Fruit fly (Drosophila melanogaster) whole organism, embryonic: Measurements from ENCODE around the gene Sfp26Ad.

Source experiments
- ATbp ChIP-seq: fragments of 200-800 bp; sonication (Bioruptor generic); optimal IDR thresholded peaks from 2 replicates; lab custom pipeline; 2017; ENCODE audit warnings: missing biosample characterization, mild to moderate bottlenecking, missing genetic modification characterization, missing genetic modification reagents
- Ada2b ChIP-seq: fragments of 200-800 bp; sonication (Bioruptor generic); IDR thresholded peaks from 2 replicates; pipeline ENCODE4 v1.3.6; 2022; ENCODE audit warnings: missing biosample characterization, missing genetic modification characterization
- Adf1 ChIP-seq: fragments of 200-800 bp; sonication (Bioruptor generic); IDR thresholded peaks from 2 replicates; pipeline ENCODE4 v1.3.6; 2022; ENCODE audit warnings: missing biosample characterization, missing genetic modification characterization
- BEAF-32 ChIP-seq: fragments of 200-800 bp; sonication (Bioruptor generic); optimal IDR thresholded peaks from 3 replicates; lab custom pipeline; 2017; ENCODE audit warnings: missing biosample characterization, missing genetic modification characterization, mild to moderate bottlenecking, moderate library complexity, missing genetic modification reagents
- CG10274 ChIP-seq: fragments of 200-800 bp; sonication (Bioruptor generic); optimal IDR thresholded peaks from 3 replicates; lab custom pipeline; 2017; ENCODE audit warnings: missing biosample characterization, mild to moderate bottlenecking, missing genetic modification characterization
- CG10321 ChIP-seq: fragments of 200-800 bp; sonication (Bioruptor generic); IDR thresholded peaks from 2 replicates; pipeline ENCODE4 v1.3.6; 2022; ENCODE audit warnings: missing biosample characterization, missing genetic modification characterization
- CG10959 ChIP-seq: fragments of 200-800 bp; sonication (Bioruptor generic); IDR thresholded peaks from 2 replicates; pipeline ENCODE4 v1.3.6; 2022; ENCODE audit warnings: missing biosample characterization, missing genetic modification characterization
- CG11560 ChIP-seq: fragments of 200-800 bp; sonication (Bioruptor generic); IDR thresholded peaks from 3 replicates; pipeline ENCODE4 v1.3.6; 2022; ENCODE audit warnings: missing biosample characterization, missing genetic modification characterization
- CG13287 ChIP-seq: fragments of 200-800 bp; sonication (Bioruptor generic); IDR thresholded peaks from 2 replicates; pipeline ENCODE4 v1.3.6; 2022; ENCODE audit warnings: missing biosample characterization, missing genetic modification characterization; ENCODE audit not compliant: partially characterized antibody
- CG13894 ChIP-seq: fragments of 200-800 bp; sonication (Bioruptor generic); optimal IDR thresholded peaks from 3 replicates; lab custom pipeline; 2018; ENCODE audit warnings: missing biosample characterization, mild to moderate bottlenecking, missing genetic modification characterization, moderate library complexity
- CG14710 ChIP-seq: fragments of 200-800 bp; sonication (Bioruptor generic); optimal IDR thresholded peaks from 3 replicates; lab custom pipeline; 2019; ENCODE audit warnings: missing biosample characterization, mild to moderate bottlenecking, missing genetic modification characterization, moderate library complexity
- CG1647 ChIP-seq: fragments of 200-800 bp; sonication (Bioruptor generic); optimal IDR thresholded peaks from 3 replicates; lab custom pipeline; 2016; ENCODE audit warnings: missing biosample characterization, missing genetic modification characterization
- CG17186 ChIP-seq: fragments of 200-800 bp; sonication (Bioruptor generic); optimal IDR thresholded peaks from 3 replicates; lab custom pipeline; 2017; ENCODE audit warnings: missing biosample characterization, missing genetic modification reagents, missing genetic modification characterization
- CG18262 ChIP-seq: fragments of 200-800 bp; optimal IDR thresholded peaks from 3 replicates; lab custom pipeline; 2019; ENCODE audit warnings: missing biosample characterization, mild to moderate bottlenecking, missing genetic modification characterization, moderate library complexity
- CG2120 ChIP-seq: fragments of 200-800 bp; sonication (Bioruptor generic); optimal IDR thresholded peaks from 3 replicates; lab custom pipeline; 2016; ENCODE audit warnings: missing biosample characterization, missing genetic modification characterization
- CG2199 ChIP-seq: fragments of 200-800 bp; sonication (Bioruptor generic); IDR thresholded peaks from 3 replicates; pipeline ENCODE4 v1.3.6; 2022; ENCODE audit warnings: missing biosample characterization, missing genetic modification characterization
- CG42726 ChIP-seq: fragments of 200-800 bp; sonication (Bioruptor generic); IDR thresholded peaks from 2 replicates; pipeline ENCODE4 v1.3.6; 2022; ENCODE audit warnings: missing biosample characterization, missing genetic modification characterization; ENCODE audit not compliant: partially characterized antibody
- CG4854 ChIP-seq: fragments of 200-800 bp; sonication (Bioruptor generic); optimal IDR thresholded peaks from 2 replicates; lab custom pipeline; 2016; ENCODE audit warnings: missing biosample characterization, missing genetic modification characterization, inconsistent platforms
- CG7745 ChIP-seq: fragments of 200-800 bp; sonication (Bioruptor generic); optimal IDR thresholded peaks from 2 replicates; lab custom pipeline; 2018; ENCODE audit warnings: missing biosample characterization, mild to moderate bottlenecking, missing genetic modification characterization, moderate library complexity
- CG7928 ChIP-seq: fragments of 200-800 bp; sonication (Bioruptor generic); optimal IDR thresholded peaks from 2 replicates; lab custom pipeline; 2017; ENCODE audit warnings: missing biosample characterization, mild to moderate bottlenecking, missing genetic modification characterization
- D19B ChIP-seq: fragments of 200-800 bp; sonication (Bioruptor generic); optimal IDR thresholded peaks from 2 replicates; lab custom pipeline; 2017; ENCODE audit warnings: missing biosample characterization, mild to moderate bottlenecking, missing genetic modification characterization
- Doc2 ChIP-seq: fragments of 200-800 bp; sonication (Bioruptor generic); IDR thresholded peaks from 2 replicates; pipeline ENCODE4 v1.3.6; 2022; ENCODE audit warnings: missing biosample characterization, missing genetic modification characterization
- Ets97D ChIP-seq: fragments of 200-800 bp; sonication (Bioruptor generic); optimal IDR thresholded peaks from 3 replicates; lab custom pipeline; 2016; ENCODE audit warnings: missing biosample characterization, missing genetic modification characterization
- H2.0 ChIP-seq: fragments of 200-800 bp; sonication (Bioruptor generic); IDR thresholded peaks from 2 replicates; pipeline ENCODE4 v1.3.6; 2022; ENCODE audit warnings: missing biosample characterization, missing genetic modification characterization
- HmgD ChIP-seq: fragments of 200-800 bp; sonication (Bioruptor generic); optimal IDR thresholded peaks from 3 replicates; lab custom pipeline; 2016; ENCODE audit warnings: missing biosample characterization, missing genetic modification characterization
- NC2β ChIP-seq: fragments of 200-800 bp; sonication (Bioruptor generic); optimal IDR thresholded peaks from 2 replicates; lab custom pipeline; 2016; ENCODE audit warnings: missing biosample characterization, missing genetic modification characterization
- Neu2 ChIP-seq: fragments of 200-800 bp; sonication (Bioruptor generic); optimal IDR thresholded peaks from 3 replicates; lab custom pipeline; 2016; ENCODE audit warnings: missing biosample characterization, missing genetic modification characterization, borderline replicate concordance
- Nf-YA ChIP-seq: fragments of 200-800 bp; sonication (Bioruptor generic); IDR thresholded peaks from 2 replicates; pipeline ENCODE4 v1.3.6; 2022; ENCODE audit warnings: missing biosample characterization, missing genetic modification characterization
- Side ChIP-seq: fragments of 200-800 bp; sonication (Bioruptor generic); optimal IDR thresholded peaks from 2 replicates; lab custom pipeline; 2016; ENCODE audit warnings: missing biosample characterization, missing genetic modification characterization
- Sox100B ChIP-seq: fragments of 200-800 bp; sonication (Bioruptor generic); optimal IDR thresholded peaks from 3 replicates; lab custom pipeline; 2018; ENCODE audit warnings: missing biosample characterization, mild to moderate bottlenecking, missing genetic modification characterization
- Trl ChIP-seq, 3 experiments: fragments of >200 bp in 2 of 3; fragments of 200-800 bp in 1 of 3; sonication (Bioruptor generic) in 1 of 3; optimal IDR thresholded peaks; 2 replicates in 1 of 3; 3 replicates in 2 of 3; lab custom pipeline; 2016 to 2017; ENCODE audit warnings: missing biosample characterization in 1 of 3, missing genetic modification characterization in 1 of 3
- Xbp1 ChIP-seq: fragments of 200-800 bp; sonication (Bioruptor generic); optimal IDR thresholded peaks from 3 replicates; lab custom pipeline; 2016; ENCODE audit warnings: missing biosample characterization, mild to moderate bottlenecking, missing genetic modification characterization
- abd-A ChIP-seq: fragments of 200-800 bp; sonication (Bioruptor generic); optimal IDR thresholded peaks from 3 replicates; lab custom pipeline; 2019; ENCODE audit warnings: missing biosample characterization, mild to moderate bottlenecking, missing genetic modification characterization, moderate library complexity
- bcd ChIP-seq: fragments of 200-800 bp; sonication (Bioruptor generic); optimal IDR thresholded peaks from 2 replicates; lab custom pipeline; 2017; ENCODE audit warnings: missing biosample characterization, mild to moderate bottlenecking, missing genetic modification characterization
- caup ChIP-seq: fragments of 200-800 bp; sonication (Bioruptor generic); optimal IDR thresholded peaks from 3 replicates; lab custom pipeline; 2017; ENCODE audit warnings: missing biosample characterization, mild to moderate bottlenecking, missing genetic modification characterization, moderate library complexity; ENCODE audit not compliant: severe bottlenecking
- chif ChIP-seq, 2 experiments: fragments of 200-800 bp; sonication (Bioruptor generic); optimal IDR thresholded peaks; 3 replicates each; lab custom pipeline; 2016; ENCODE audit warnings: missing biosample characterization in 2 of 2, missing genetic modification characterization in 2 of 2
- ewg ChIP-seq: fragments of 200-800 bp; sonication (Bioruptor generic); optimal IDR thresholded peaks from 3 replicates; lab custom pipeline; 2017; ENCODE audit warnings: mild to moderate bottlenecking, missing biosample characterization, missing genetic modification reagents, missing genetic modification characterization
- fru ChIP-seq: fragments of >200 bp; optimal IDR thresholded peaks from 2 replicates; lab custom pipeline; 2017
- ftz-f1 ChIP-seq: fragments of 200-800 bp; sonication (Bioruptor generic); optimal IDR thresholded peaks from 2 replicates; lab custom pipeline; 2016; ENCODE audit warnings: missing biosample characterization, missing genetic modification characterization
- gfzf ChIP-seq: fragments of 200-800 bp; sonication (Bioruptor generic); optimal IDR thresholded peaks from 2 replicates; lab custom pipeline; 2016; ENCODE audit warnings: missing biosample characterization, mild to moderate bottlenecking, missing genetic modification characterization, moderate library complexity
- grau ChIP-seq: fragments of 200-800 bp; optimal IDR thresholded peaks from 3 replicates; lab custom pipeline; 2019; ENCODE audit warnings: missing biosample characterization, mild to moderate bottlenecking, missing genetic modification characterization, moderate library complexity
- gsb ChIP-seq: fragments of 200-800 bp; sonication (Bioruptor generic); IDR thresholded peaks from 2 replicates; pipeline ENCODE4 v1.3.6; 2022; ENCODE audit warnings: missing biosample characterization, missing genetic modification characterization
- kni ChIP-seq: fragments of 200-800 bp; sonication (Bioruptor generic); optimal IDR thresholded peaks from 3 replicates; lab custom pipeline; 2017; ENCODE audit warnings: mild to moderate bottlenecking, missing biosample characterization, missing genetic modification reagents, missing genetic modification characterization
- pzg ChIP-seq: fragments of 200-800 bp; sonication (Bioruptor generic); optimal IDR thresholded peaks from 3 replicates; lab custom pipeline; 2018; ENCODE audit warnings: missing biosample characterization, mild to moderate bottlenecking, missing genetic modification characterization, moderate library complexity
- scrt ChIP-seq: fragments of 200-800 bp; sonication (Bioruptor generic); optimal IDR thresholded peaks from 2 replicates; lab custom pipeline; 2018; ENCODE audit warnings: missing biosample characterization, mild to moderate bottlenecking, missing genetic modification characterization, moderate library complexity
- sens-2 ChIP-seq: fragments of 200-800 bp; sonication (Bioruptor generic); IDR thresholded peaks from 2 replicates; pipeline ENCODE4 v1.3.6; 2022; ENCODE audit warnings: missing biosample characterization, missing genetic modification characterization
- shn ChIP-seq: fragments of 200-800 bp; sonication (Bioruptor generic); optimal IDR thresholded peaks from 3 replicates; lab custom pipeline; 2016; ENCODE audit warnings: missing biosample characterization, missing genetic modification characterization
- tna ChIP-seq: fragments of 200-800 bp; sonication (Bioruptor generic); IDR thresholded peaks from 2 replicates; pipeline ENCODE4 v1.3.6; 2022; ENCODE audit warnings: missing biosample characterization, missing genetic modification characterization; ENCODE audit not compliant: partially characterized antibody
- vvl ChIP-seq: fragments of 200-800 bp; sonication (Bioruptor generic); IDR thresholded peaks from 2 replicates; pipeline ENCODE4 v1.3.6; 2022; ENCODE audit warnings: missing biosample characterization, missing genetic modification characterization
- zf30C ChIP-seq: fragments of 200-800 bp; sonication (Bioruptor generic); optimal IDR thresholded peaks from 3 replicates; lab custom pipeline; 2018; ENCODE audit warnings: missing biosample characterization, mild to moderate bottlenecking, missing genetic modification characterization

Gene Sfp26Ad

DNA sequence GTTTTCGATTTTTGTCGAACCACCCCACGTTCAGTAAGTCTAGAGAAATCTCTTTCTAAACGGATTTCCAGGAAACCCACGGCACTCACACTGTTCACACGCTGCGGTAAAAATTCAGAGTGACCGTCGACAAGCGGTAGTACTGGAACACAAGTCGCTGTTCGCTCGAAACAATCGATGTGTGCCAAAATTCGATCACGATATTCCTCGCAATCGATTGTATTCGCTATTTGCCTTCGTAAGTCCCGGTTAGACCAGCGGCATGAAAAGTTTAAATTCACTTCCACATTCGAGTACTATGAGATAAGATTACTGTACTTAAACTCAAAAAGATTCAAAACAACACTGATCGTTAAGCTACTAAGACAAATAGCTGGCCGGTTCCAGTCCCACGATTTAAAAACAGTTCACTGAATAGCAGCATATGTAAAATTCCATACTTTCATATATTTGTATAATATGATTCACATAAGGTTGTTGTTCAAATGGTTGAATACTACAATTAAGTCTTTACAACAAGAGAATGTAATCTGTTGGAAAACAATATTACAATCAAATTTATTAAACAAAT is 37.8 kb upstream of the Sfp26Ad start, which contains the start of gene chic (continued):
- no peak for TF ChIP-seq Adf1
- no peak for TF ChIP-seq D19B (GFP tag; lab: Kevin White, UChicago)
- TF ChIP-seq CG13894 (tag; lab: Kevin White, UChicago), result peak; percentile 55
- no peak for TF ChIP-seq CG18262 (tag; lab: Kevin White, UChicago)
- no peak for TF ChIP-seq bcd
- TF ChIP-seq chif (GFP tag; optimal IDR thresholded peaks at IDR 0.05; lab: Kevin White, UChicago), result no peak
- no peak for TF ChIP-seq Sox100B (GFP tag; lab: Kevin White, UChicago)
- TF ChIP-seq gsb (GFP tag; lab: Robert Waterston, UW), result no peak
- TF ChIP-seq tna (GFP tag; lab: Robert Waterston, UW), result no peak
- peak; percentile 40 for TF ChIP-seq Side (GFP tag; lab: Kevin White, UChicago)
- no peak for TF ChIP-seq CG7928
- TF ChIP-seq NC2β, result peak; percentile 18
- TF ChIP-seq abd-A (tag; lab: Kevin White, UChicago), result no peak
- TF ChIP-seq zf30C, result no peak
- TF ChIP-seq CG42726 (GFP tag; lab: Robert Waterston, UW), result no peak
- TF ChIP-seq CG7745 (tag; lab: Kevin White, UChicago), result peak; percentile 85
- no peak for TF ChIP-seq Doc2
- peak; percentile 68 for TF ChIP-seq gfzf
- TF ChIP-seq ewg, result no peak
- no peak for TF ChIP-seq CG14710 (tag; lab: Kevin White, UChicago)
- no peak for TF ChIP-seq kni (GFP tag; lab: Kevin White, UChicago)
- TF ChIP-seq CG10321, result no peak
- no peak for TF ChIP-seq CG10274 (GFP tag; lab: Kevin White, UChicago)
- TF ChIP-seq scrt (GFP tag; lab: Kevin White, UChicago), result peak; percentile 22
- no peak for TF ChIP-seq CG13287 (GFP tag; lab: Robert Waterston, UW)
- peak; percentile 38 for TF ChIP-seq HmgD
- TF ChIP-seq Neu2 (GFP tag; lab: Kevin White, UChicago), result no peak
- no peak for TF ChIP-seq vvl
- no peak for TF ChIP-seq shn (GFP tag; lab: Kevin White, UChicago)
- TF ChIP-seq pzg (GFP tag; lab: Kevin White, UChicago), result peak; percentile 85
- no peak for TF ChIP-seq caup
- no peak for TF ChIP-seq Nf-YA (GFP tag; lab: Robert Waterston, UW)
- peak; percentile 40 for TF ChIP-seq CG2120 (GFP tag; lab: Kevin White, UChicago)
- TF ChIP-seq grau (tag; lab: Kevin White, UChicago), result no peak
- TF ChIP-seq CG17186, result no peak
- no peak for TF ChIP-seq Xbp1 (GFP tag; lab: Kevin White, UChicago)
- peak; percentile 38 for TF ChIP-seq CG1647 (GFP tag; lab: Kevin White, UChicago)
- TF ChIP-seq CG10959, result no peak
- TF ChIP-seq CG4854 (GFP tag; lab: Kevin White, UChicago), result no peak
- TF ChIP-seq CG2199 (GFP tag; lab: Robert Waterston, UW), result no peak
- TF ChIP-seq H2.0 (GFP tag; lab: Robert Waterston, UW), result no peak
- no peak for TF ChIP-seq ATbp
- TF ChIP-seq sens-2 (GFP tag; lab: Robert Waterston, UW), result no peak
- TF ChIP-seq Ets97D (GFP tag; lab: Kevin White, UChicago), result peak; percentile 23
- TF ChIP-seq fru (lab: Kevin White, UChicago), result no peak
- peak; percentile 22 for TF ChIP-seq BEAF-32
- TF ChIP-seq ftz-f1 (GFP tag; lab: Kevin White, UChicago), result no peak
- no peak for TF ChIP-seq CG11560 (tag; lab: Robert Waterston, UW)
- no peak for TF ChIP-seq Trl (optimal IDR thresholded peaks at IDR 0.05; lab: Kevin White, UChicago)
- TF ChIP-seq Trl (GFP tag; optimal IDR thresholded peaks at IDR 0.05; lab: Kevin White, UChicago), result peak; percentile 31
- TF ChIP-seq Ada2b (GFP tag; lab: Robert Waterston, UW), result no peak
